Fruit fly (Drosophila melanogaster) whole organism, pupa: ENCODE data around the gene KP78a.

Experiments
- CG10348 ChIP-seq: fragments of 200-800 bp; sonication (Bioruptor generic); IDR thresholded peaks from 2 replicates; pipeline ENCODE4 v1.3.6; 2022; ENCODE audit warnings: missing biosample characterization, missing genetic modification characterization
- CG12605 ChIP-seq: fragments of 200-800 bp; sonication (Bioruptor generic); IDR thresholded peaks from 2 replicates; pipeline ENCODE4 v1.3.6; 2022; ENCODE audit warnings: missing biosample characterization, missing genetic modification characterization
- CG13204 ChIP-seq: fragments of 200-800 bp; sonication (Bioruptor generic); optimal IDR thresholded peaks from 2 replicates; lab custom pipeline; 2018; ENCODE audit warnings: missing biosample characterization, mild to moderate bottlenecking, missing genetic modification characterization, moderate library complexity
- CG14655 ChIP-seq: fragments of 200-800 bp; sonication (Bioruptor generic); optimal IDR thresholded peaks from 3 replicates; lab custom pipeline; 2017; ENCODE audit warnings: mild to moderate bottlenecking, missing biosample characterization, missing genetic modification reagents, missing genetic modification characterization
- CG15710 ChIP-seq: fragments of 200-800 bp; sonication (Bioruptor generic); optimal IDR thresholded peaks from 2 replicates; lab custom pipeline; 2018; ENCODE audit warnings: missing biosample characterization, mild to moderate bottlenecking, missing genetic modification characterization, moderate library complexity
- CG17806 ChIP-seq: fragments of 200-800 bp; sonication (Bioruptor generic); optimal IDR thresholded peaks from 2 replicates; lab custom pipeline; 2018; ENCODE audit warnings: missing biosample characterization, mild to moderate bottlenecking, missing genetic modification characterization, moderate library complexity
- CG32121 ChIP-seq: fragments of 200-800 bp; sonication (Bioruptor generic); IDR thresholded peaks from 2 replicates; pipeline ENCODE4 v1.3.6; 2022; ENCODE audit warnings: missing biosample characterization, missing genetic modification characterization
- CG34367 ChIP-seq: fragments of 200-800 bp; sonication (Bioruptor generic); optimal IDR thresholded peaks from 2 replicates; lab custom pipeline; 2018; ENCODE audit warnings: missing biosample characterization, mild to moderate bottlenecking, missing genetic modification characterization
- CG4496 ChIP-seq: fragments of 200-800 bp; sonication (Bioruptor generic); IDR thresholded peaks from 3 replicates; pipeline ENCODE4 v1.3.6; 2022; ENCODE audit warnings: missing biosample characterization, missing genetic modification characterization
- CG8159 ChIP-seq: fragments of 200-800 bp; sonication (Bioruptor generic); optimal IDR thresholded peaks from 3 replicates; lab custom pipeline; 2018; ENCODE audit warnings: missing biosample characterization, mild to moderate bottlenecking, missing genetic modification characterization, moderate library complexity
- CG8301 ChIP-seq: fragments of 200-800 bp; sonication (Bioruptor generic); optimal IDR thresholded peaks from 2 replicates; lab custom pipeline; 2018; ENCODE audit warnings: missing biosample characterization, mild to moderate bottlenecking, missing genetic modification characterization
- CG9948 ChIP-seq: fragments of 200-800 bp; sonication (Bioruptor generic); optimal IDR thresholded peaks from 2 replicates; lab custom pipeline; 2018; ENCODE audit warnings: missing biosample characterization, mild to moderate bottlenecking, missing genetic modification characterization, moderate library complexity
- D1 ChIP-seq: fragments of 200-800 bp; sonication (Bioruptor generic); optimal IDR thresholded peaks from 2 replicates; lab custom pipeline; 2018; ENCODE audit warnings: missing biosample characterization, mild to moderate bottlenecking, missing genetic modification characterization, moderate library complexity
- EcR ChIP-seq: fragments of 200-800 bp; sonication (Bioruptor generic); optimal IDR thresholded peaks from 3 replicates; lab custom pipeline; 2019; ENCODE audit warnings: missing biosample characterization, missing genetic modification characterization, mild to moderate bottlenecking, moderate library complexity, missing genetic modification reagents
- Pif1A ChIP-seq: fragments of 200-800 bp; sonication (Bioruptor generic); optimal IDR thresholded peaks from 3 replicates; lab custom pipeline; 2016; ENCODE audit warnings: missing biosample characterization, missing genetic modification characterization
- Pif1B ChIP-seq: fragments of 200-800 bp; sonication (Bioruptor generic); optimal IDR thresholded peaks from 3 replicates; lab custom pipeline; 2016; ENCODE audit warnings: missing biosample characterization, missing genetic modification characterization
- Snoo ChIP-seq: fragments of 200-800 bp; sonication (Bioruptor generic); optimal IDR thresholded peaks from 3 replicates; lab custom pipeline; 2017; ENCODE audit warnings: missing biosample characterization, mild to moderate bottlenecking, missing genetic modification characterization, inconsistent platforms
- fd96Ca ChIP-seq: fragments of 200-800 bp; sonication (Bioruptor generic); IDR thresholded peaks from 3 replicates; pipeline ENCODE4 v1.3.6; 2022; ENCODE audit warnings: missing biosample characterization, missing genetic modification characterization
- gl ChIP-seq: fragments of 200-800 bp; sonication (Bioruptor generic); optimal IDR thresholded peaks from 2 replicates; lab custom pipeline; 2018; ENCODE audit warnings: missing biosample characterization, mild to moderate bottlenecking, missing genetic modification characterization
- rn ChIP-seq: fragments of 200-800 bp; sonication (Bioruptor generic); IDR thresholded peaks from 2 replicates; pipeline ENCODE4 v1.3.6; 2022; ENCODE audit warnings: missing biosample characterization, missing genetic modification characterization

The KP78a gene

dm6 chr3R:11375142-11375541 lies 22.2 kb upstream of the KP78a start:
- TF ChIP-seq CG8301 (no peak), CG14655 (no peak), Snoo (tag; lab: Kevin White, UChicago) (no peak), CG15710 (tag; lab: Kevin White, UChicago) (no peak), CG34367 (tag; lab: Kevin White, UChicago) (no peak), CG17806 (tag; lab: Kevin White, UChicago) (no peak), D1 (tag; lab: Kevin White, UChicago) (no peak), gl (no peak), CG10348 (GFP tag; lab: Robert Waterston, UW) (no peak), fd96Ca (GFP tag; lab: Robert Waterston, UW) (no peak), CG4496 (no peak), CG8159 (tag; lab: Kevin White, UChicago) (no peak), CG32121 (GFP tag; lab: Robert Waterston, UW) (no peak), EcR (GFP tag; lab: Kevin White, UChicago) (no peak), Pif1B (GFP tag; lab: Kevin White, UChicago) (no peak), CG12605 (GFP tag; lab: Robert Waterston, UW) (no peak), rn (GFP tag; lab: Robert Waterston, UW) (no peak), Pif1A (GFP tag; lab: Kevin White, UChicago) (no peak)

dm6 chr3R:11372053-11373016 lies 19.4 kb upstream of the KP78a start:
- TF ChIP-seq CG8301 (no peak), CG13204 (GFP tag; lab: Kevin White, UChicago) (peak; percentile 57), Pif1A (GFP tag; lab: Kevin White, UChicago) (peak; percentile 5)

dm6 chr3R:11370805-11371204 lies 17.9 kb upstream of the KP78a start:
- TF ChIP-seq CG32121 (GFP tag; lab: Robert Waterston, UW) (no peak), Pif1B (GFP tag; lab: Kevin White, UChicago) (no peak), CG17806 (tag; lab: Kevin White, UChicago) (no peak), CG9948 (tag; lab: Kevin White, UChicago) (no peak), gl (no peak), CG4496 (no peak), Snoo (tag; lab: Kevin White, UChicago) (no peak), CG34367 (tag; lab: Kevin White, UChicago) (no peak), D1 (tag; lab: Kevin White, UChicago) (no peak), fd96Ca (GFP tag; lab: Robert Waterston, UW) (no peak), Pif1A (GFP tag; lab: Kevin White, UChicago) (no peak), CG15710 (tag; lab: Kevin White, UChicago) (no peak), CG14655 (no peak)

- TF ChIP-seq D1 (tag; lab: Kevin White, UChicago) (no peak), gl (no peak), CG34367 (tag; lab: Kevin White, UChicago) (no peak), EcR (GFP tag; lab: Kevin White, UChicago) (no peak), CG15710 (tag; lab: Kevin White, UChicago) (no peak), Snoo (tag; lab: Kevin White, UChicago) (no peak), Pif1B (GFP tag; lab: Kevin White, UChicago) (no peak), fd96Ca (GFP tag; lab: Robert Waterston, UW) (no peak)
- TF ChIP-seq, all 21 proteins: peak for 0
Observed at dm6 chr3R:11370333-11370732, 17.4 kb upstream of the KP78a start.

- TF ChIP-seq CG9948 (tag; lab: Kevin White, UChicago), result peak; percentile 3
- no peak for TF ChIP-seq CG12605 (GFP tag; lab: Robert Waterston, UW)
- TF ChIP-seq CG8159 (tag; lab: Kevin White, UChicago), result peak; percentile 23
Observed at dm6 chr3R:11368766-11369165, 15.8 kb upstream of the KP78a start.

- TF ChIP-seq CG15710 (tag; lab: Kevin White, UChicago) (no peak), CG10348 (GFP tag; lab: Robert Waterston, UW) (no peak), Snoo (tag; lab: Kevin White, UChicago) (no peak), EcR (GFP tag; lab: Kevin White, UChicago) (no peak), D1 (tag; lab: Kevin White, UChicago) (no peak), fd96Ca (GFP tag; lab: Robert Waterston, UW) (no peak), gl (no peak), CG8301 (no peak)
Observed at dm6 chr3R:11366315-11366714, 13.4 kb upstream of the KP78a start.

dm6 chr3R:11363577-11363976 lies 10.6 kb upstream of the KP78a start:
- TF ChIP-seq rn (GFP tag; lab: Robert Waterston, UW) (no peak), CG14655 (no peak), CG8301 (no peak), CG34367 (tag; lab: Kevin White, UChicago) (no peak), fd96Ca (GFP tag; lab: Robert Waterston, UW) (no peak)
